Worm (Caenorhabditis elegans) whole organism, L1 larva: ENCODE data around the gene srt-6.
A peak's percentile ranks its signal among the peaks of the same experiment; 100 is the strongest.

Source experiments
- C04F5.9 ChIP-seq: sonication (generic microtip); optimal IDR thresholded peaks from 2 replicates; lab custom pipeline; 2016; ENCODE audit warnings: missing genetic modification characterization, missing compliant biosample characterization
- F16B12.6 ChIP-seq: fragments of 150-350 bp; optimal IDR thresholded peaks from 2 replicates; lab custom pipeline; 2014; ENCODE audit warnings: missing biosample characterization, missing genetic modification characterization
- aha-1 ChIP-seq: fragments of 150-350 bp; optimal IDR thresholded peaks from 2 replicates; lab custom pipeline; 2014; ENCODE audit warnings: missing biosample characterization, missing genetic modification characterization
- aly-2 ChIP-seq: fragments of 150-350 bp; optimal IDR thresholded peaks from 2 replicates; lab custom pipeline; 2014; ENCODE audit warnings: missing biosample characterization, missing genetic modification characterization
- ama-1 ChIP-seq: fragments of 150-350 bp; optimal IDR thresholded peaks from 2 replicates; lab custom pipeline; 2014
- blmp-1 ChIP-seq: fragments of 150-350 bp; optimal IDR thresholded peaks from 2 replicates; lab custom pipeline; 2014; ENCODE audit warnings: missing biosample characterization, missing genetic modification characterization
- ceh-90 ChIP-seq: sonication (generic microtip); optimal IDR thresholded peaks from 2 replicates; lab custom pipeline; 2016; ENCODE audit warnings: missing genetic modification characterization, missing compliant biosample characterization
- dpl-1 ChIP-seq, 3 experiments: fragments of 150-350 bp in 2 of 3; sonication (generic microtip) in 1 of 3; optimal IDR thresholded peaks; 2 replicates each; lab custom pipeline; 2014 to 2017; ENCODE audit warnings: missing biosample characterization in 3 of 3, missing genetic modification characterization in 3 of 3, missing genetic modification reagents in 3 of 3
- efl-1 ChIP-seq, 4 experiments: fragments of 150-350 bp; optimal IDR thresholded peaks in 3 of 4; peaks in 1 of 4; 1 replicate in 1 of 4; 2 replicates in 3 of 4; lab custom pipeline; 2014; ENCODE audit warnings: missing biosample characterization in 2 of 4, missing genetic modification characterization in 2 of 4, missing genetic modification reagents in 2 of 4
- efl-3 ChIP-seq: fragments of 200-800 bp; sonication (Bioruptor generic); optimal IDR thresholded peaks from 2 replicates; lab custom pipeline; 2018; ENCODE audit warnings: mild to moderate bottlenecking, missing genetic modification characterization, missing compliant biosample characterization
- egl-13 ChIP-seq: sonication (generic microtip); optimal IDR thresholded peaks from 2 replicates; lab custom pipeline; 2016; ENCODE audit warnings: missing genotype, missing genetic modification reagents, missing genetic modification characterization, missing compliant biosample characterization
- egl-27 ChIP-seq, 2 experiments: fragments of 150-350 bp in 1 of 2; sonication (generic microtip); optimal IDR thresholded peaks; 3 replicates each; lab custom pipeline; 2017 to 2018; ENCODE audit warnings: missing biosample characterization in 2 of 2, missing genetic modification characterization in 2 of 2, missing genetic modification reagents in 2 of 2
- elt-2 ChIP-seq: sonication (generic microtip); optimal IDR thresholded peaks from 2 replicates; lab custom pipeline; 2016; ENCODE audit warnings: missing genetic modification characterization, mild to moderate bottlenecking, inconsistent platforms, missing compliant biosample characterization, missing genetic modification reagents
- elt-3 ChIP-seq, 6 experiments: fragments of 150-350 bp in 1 of 6; sonication (generic microtip); optimal IDR thresholded peaks; 2 replicates each; lab custom pipeline; 2017 to 2018; ENCODE audit warnings: missing biosample characterization in 6 of 6, missing genetic modification characterization in 6 of 6, inconsistent platforms in 1 of 6
- fkh-10 ChIP-seq: sonication (generic microtip); optimal IDR thresholded peaks from 2 replicates; lab custom pipeline; 2017; ENCODE audit warnings: missing biosample characterization, missing genetic modification reagents, missing genetic modification characterization
- fkh-4 ChIP-seq: sonication (generic microtip); optimal IDR thresholded peaks from 2 replicates; lab custom pipeline; 2016; ENCODE audit warnings: missing compliant biosample characterization, missing genetic modification characterization, borderline replicate concordance
- hlh-17 ChIP-seq: fragments of 200-800 bp; sonication (Bioruptor generic); optimal IDR thresholded peaks from 2 replicates; lab custom pipeline; 2018; ENCODE audit warnings: missing genetic modification characterization, mild to moderate bottlenecking, missing compliant biosample characterization, moderate library complexity, borderline replicate concordance
- hlh-4 ChIP-seq: sonication (generic microtip); optimal IDR thresholded peaks from 2 replicates; lab custom pipeline; 2016; ENCODE audit warnings: mild to moderate bottlenecking, missing genetic modification characterization, missing compliant biosample characterization
- hpl-2 ChIP-seq: fragments of 150-350 bp; optimal IDR thresholded peaks from 2 replicates; lab custom pipeline; 2014; ENCODE audit warnings: missing biosample characterization, missing genetic modification reagents, missing genetic modification characterization
- irx-1 ChIP-seq: sonication (generic microtip); optimal IDR thresholded peaks from 2 replicates; lab custom pipeline; 2016; ENCODE audit warnings: missing genetic modification characterization, missing compliant biosample characterization
- isw-1 ChIP-seq: fragments of 200-800 bp; sonication (Bioruptor generic); IDR thresholded peaks from 2 replicates; pipeline ENCODE4 v1.3.6; 2022; ENCODE audit warnings: missing genetic modification characterization, missing compliant biosample characterization
- lin-14 ChIP-seq: fragments of 200-800 bp; sonication (Bioruptor generic); optimal IDR thresholded peaks from 2 replicates; lab custom pipeline; 2018; ENCODE audit warnings: mild to moderate bottlenecking, missing genetic modification characterization, moderate library complexity, missing compliant biosample characterization
- lin-15B ChIP-seq: fragments of 150-350 bp; sonication (generic microtip); optimal IDR thresholded peaks from 3 replicates; lab custom pipeline; 2014; ENCODE audit warnings: missing biosample characterization, missing genetic modification characterization
- lin-35 ChIP-seq, 2 experiments: fragments of 150-350 bp; optimal IDR thresholded peaks; 2 replicates each; lab custom pipeline; 2014; ENCODE audit warnings: missing biosample characterization in 2 of 2, missing genetic modification characterization in 2 of 2, missing genetic modification reagents in 2 of 2
- lin-39 ChIP-seq: fragments of 150-350 bp; optimal IDR thresholded peaks from 2 replicates; lab custom pipeline; 2014; ENCODE audit warnings: missing biosample characterization, missing genetic modification reagents, missing genetic modification characterization
- mdl-1 ChIP-seq, 2 experiments: fragments of 150-350 bp; optimal IDR thresholded peaks; 2 replicates each; lab custom pipeline; 2014 to 2017; ENCODE audit warnings: missing biosample characterization in 2 of 2, missing genetic modification characterization in 2 of 2, inconsistent platforms in 1 of 2
- mef-2 ChIP-seq: fragments of 150-350 bp; optimal IDR thresholded peaks from 2 replicates; lab custom pipeline; 2014; ENCODE audit warnings: missing biosample characterization, missing genetic modification characterization
- mep-1 ChIP-seq: fragments of 150-350 bp; optimal IDR thresholded peaks from 2 replicates; lab custom pipeline; 2014; ENCODE audit warnings: missing biosample characterization, missing genetic modification characterization
- nhr-12 ChIP-seq: sonication (generic microtip); optimal IDR thresholded peaks from 2 replicates; lab custom pipeline; 2017; ENCODE audit warnings: missing biosample characterization, missing genetic modification characterization
- nhr-237 ChIP-seq: fragments of 150-350 bp; optimal IDR thresholded peaks from 2 replicates; lab custom pipeline; 2014; ENCODE audit warnings: missing biosample characterization, missing genetic modification characterization
- nhr-28 ChIP-seq: fragments of 150-350 bp; optimal IDR thresholded peaks from 2 replicates; lab custom pipeline; 2014; ENCODE audit warnings: missing biosample characterization, missing genetic modification characterization
- nhr-71 ChIP-seq: sonication (generic microtip); optimal IDR thresholded peaks from 2 replicates; lab custom pipeline; 2016; ENCODE audit warnings: mild to moderate bottlenecking, missing genetic modification characterization, moderate library complexity, missing compliant biosample characterization
- nhr-76 ChIP-seq: sonication (generic microtip); optimal IDR thresholded peaks from 2 replicates; lab custom pipeline; 2017; ENCODE audit warnings: missing biosample characterization, missing genetic modification characterization
- nhr-77 ChIP-seq: fragments of 150-350 bp; optimal IDR thresholded peaks from 2 replicates; lab custom pipeline; 2014; ENCODE audit warnings: missing biosample characterization, missing genetic modification characterization
- nhr-85 ChIP-seq: sonication (generic microtip); peaks from one replicate; lab custom pipeline; 2016; ENCODE audit warnings: missing genetic modification characterization, inconsistent platforms, missing compliant biosample characterization
- pag-3 ChIP-seq: sonication (generic microtip); optimal IDR thresholded peaks from 2 replicates; lab custom pipeline; 2017; ENCODE audit warnings: missing genetic modification characterization, mild to moderate bottlenecking, missing compliant biosample characterization, antibody characterized with exemption, borderline replicate concordance; ENCODE audit not compliant: insufficient read depth
- pax-3 ChIP-seq: fragments of 200-800 bp; sonication (Bioruptor generic); optimal IDR thresholded peaks from 2 replicates; lab custom pipeline; 2018; ENCODE audit warnings: mild to moderate bottlenecking, missing genetic modification characterization, moderate library complexity, missing compliant biosample characterization
- rnt-1 ChIP-seq: sonication (generic microtip); optimal IDR thresholded peaks from 2 replicates; lab custom pipeline; 2016; ENCODE audit warnings: mild to moderate bottlenecking, missing genetic modification characterization, moderate library complexity, missing compliant biosample characterization
- skn-1 ChIP-seq: fragments of 150-350 bp; optimal IDR thresholded peaks from 2 replicates; lab custom pipeline; 2014; ENCODE audit warnings: missing biosample characterization, missing genetic modification characterization
- snpc-4 ChIP-seq: fragments of 150-350 bp; optimal IDR thresholded peaks from 2 replicates; lab custom pipeline; 2014; ENCODE audit warnings: missing biosample characterization, missing genetic modification characterization
- snu-23 ChIP-seq: sonication (generic microtip); optimal IDR thresholded peaks from 2 replicates; lab custom pipeline; 2016; ENCODE audit warnings: missing genetic modification characterization, missing compliant biosample characterization
- sox-4 ChIP-seq: sonication (generic microtip); optimal IDR thresholded peaks from 2 replicates; lab custom pipeline; 2016; ENCODE audit warnings: missing genetic modification characterization, missing compliant biosample characterization
- sptf-1 ChIP-seq: fragments of 150-350 bp; optimal IDR thresholded peaks from 2 replicates; lab custom pipeline; 2014; ENCODE audit warnings: missing biosample characterization, missing genetic modification characterization
- sup-37 ChIP-seq: fragments of 200-800 bp; sonication (Bioruptor generic); optimal IDR thresholded peaks from 2 replicates; lab custom pipeline; 2018; ENCODE audit warnings: mild to moderate bottlenecking, missing genetic modification characterization, missing compliant biosample characterization
- swsn-7 ChIP-seq: sonication (generic microtip); optimal IDR thresholded peaks from 2 replicates; lab custom pipeline; 2016; ENCODE audit warnings: missing genetic modification characterization, missing compliant biosample characterization
- tbx-2 ChIP-seq: sonication (generic microtip); optimal IDR thresholded peaks from 2 replicates; lab custom pipeline; 2016; ENCODE audit warnings: missing genetic modification characterization, missing compliant biosample characterization
- tlp-1 ChIP-seq: fragments of 150-350 bp; optimal IDR thresholded peaks from 2 replicates; lab custom pipeline; 2014; ENCODE audit warnings: missing biosample characterization, missing genetic modification characterization
- unc-86 ChIP-seq: sonication (generic microtip); optimal IDR thresholded peaks from 2 replicates; lab custom pipeline; 2016; ENCODE audit warnings: missing genetic modification characterization, missing compliant biosample characterization
- zag-1 ChIP-seq: fragments of 150-350 bp; optimal IDR thresholded peaks from 2 replicates; lab custom pipeline; 2014; ENCODE audit warnings: missing biosample characterization, missing genetic modification characterization
- zip-4 ChIP-seq: fragments of 200-800 bp; sonication (Bioruptor generic); optimal IDR thresholded peaks from 2 replicates; lab custom pipeline; 2018; ENCODE audit warnings: mild to moderate bottlenecking, missing genetic modification characterization, moderate library complexity, missing compliant biosample characterization
- ztf-11 ChIP-seq, 2 experiments: sonication (generic microtip); optimal IDR thresholded peaks; 2 replicates each; lab custom pipeline; 2016 to 2017; ENCODE audit warnings: missing genetic modification characterization in 2 of 2, missing biosample characterization in 1 of 2, missing compliant biosample characterization in 1 of 2
- ztf-4 ChIP-seq: fragments of 150-350 bp; optimal IDR thresholded peaks from 2 replicates; lab custom pipeline; 2014; ENCODE audit warnings: missing biosample characterization, missing genetic modification characterization

The srt-6 gene

ce11 chrV:7434805-7435363, 26.3 kb upstream of the srt-6 start (continued):
- TF ChIP-seq hlh-4 (tag; lab: Kevin White, UChicago) (no peak), lin-15B (no peak), nhr-76 (tag; lab: Kevin White, UChicago) (no peak), fkh-10 (GFP tag; lab: Kevin White, UChicago) (peak; percentile 33), elt-2 (tag; lab: Kevin White, UChicago) (peak; percentile 58), snpc-4 (peak; percentile 21), hlh-17 (GFP tag; lab: Kevin White, UChicago) (no peak), skn-1 (tag; lab: Kevin White, UChicago) (peak; percentile 39), pag-3 (no peak), sox-4 (tag; lab: Kevin White, UChicago) (no peak), sup-37 (GFP tag; lab: Kevin White, UChicago) (peak; percentile 31), tbx-2 (tag; lab: Kevin White, UChicago) (peak; percentile 69), dpl-1 (GFP tag; optimal IDR thresholded peaks at IDR 0.05; lab: Kevin White, UChicago) (peak in 2 of 3 experiments; percentile 37 to 45), isw-1 (GFP tag; lab: Robert Waterston, UW) (no peak), nhr-28 (tag; lab: Kevin White, UChicago) (no peak), aha-1 (tag; lab: Kevin White, UChicago) (no peak), irx-1 (tag; lab: Kevin White, UChicago) (no peak), elt-3 (tag; optimal IDR thresholded peaks at IDR 0.05; lab: Kevin White, UChicago) (peak in 1 of 6 experiments; percentile 4), zag-1 (tag; lab: Kevin White, UChicago) (no peak), blmp-1 (peak; percentile 5), lin-14 (GFP tag; lab: Kevin White, UChicago) (peak; percentile 88), swsn-7 (tag; lab: Kevin White, UChicago) (peak; percentile 63), egl-13 (tag; lab: Kevin White, UChicago) (no peak), nhr-85 (tag; lab: Kevin White, UChicago) (no peak), efl-1 (optimal IDR thresholded peaks at IDR 0.05; lab: Kevin White, UChicago) (peak; percentile 19 to 41), efl-1 (GFP tag; optimal IDR thresholded peaks at IDR 0.05 in 1 of 2; lab: Kevin White, UChicago) (peak in 1 of 2 experiments; percentile 87), egl-27 (tag; optimal IDR thresholded peaks at IDR 0.05; lab: Kevin White, UChicago) (no peak), nhr-237 (tag; lab: Kevin White, UChicago) (no peak), mdl-1 (tag; optimal IDR thresholded peaks at IDR 0.05; lab: Kevin White, UChicago) (peak in 1 of 2 experiments; percentile 89), zip-4 (no peak), mep-1 (tag; lab: Kevin White, UChicago) (peak; percentile 60), ceh-90 (tag; lab: Kevin White, UChicago) (no peak), F16B12.6 (tag; lab: Kevin White, UChicago) (no peak), fkh-4 (no peak), lin-35 (GFP tag; optimal IDR thresholded peaks at IDR 0.05; lab: Kevin White, UChicago) (peak; percentile 49 to 72), sptf-1 (tag; lab: Kevin White, UChicago) (no peak), hpl-2 (GFP tag; lab: Kevin White, UChicago) (no peak), pax-3 (tag; lab: Kevin White, UChicago) (peak; percentile 29), lin-39 (tag; lab: Kevin White, UChicago) (peak; percentile 1), ztf-11 (tag; optimal IDR thresholded peaks at IDR 0.05; lab: Kevin White, UChicago) (no peak), rnt-1 (peak; percentile 56), nhr-71 (peak; percentile 92), aly-2 (no peak), tlp-1 (tag; lab: Kevin White, UChicago) (no peak), snu-23 (GFP tag; lab: Kevin White, UChicago) (peak; percentile 79), efl-3 (GFP tag; lab: Kevin White, UChicago) (no peak), ama-1 (no peak), nhr-77 (tag; lab: Kevin White, UChicago) (no peak), nhr-12 (tag; lab: Kevin White, UChicago) (no peak), ztf-4 (tag; lab: Kevin White, UChicago) (no peak), unc-86 (tag; lab: Kevin White, UChicago) (peak; percentile 25), C04F5.9 (tag; lab: Kevin White, UChicago) (no peak), mef-2 (tag; lab: Kevin White, UChicago) (peak; percentile 0)
